Worm (Caenorhabditis elegans) whole organism, mixed stage, embryonic: ENCODE measurements around the gene Y60C6A.1.

ENCODE experiments used
- ces-1 ChIP-seq: fragments of 150-350 bp; optimal IDR thresholded peaks from 2 replicates; lab custom pipeline; 2014; ENCODE audit warnings: missing biosample characterization, missing genetic modification reagents, missing genetic modification characterization
- elt-3 ChIP-seq: fragments of 150-350 bp; optimal IDR thresholded peaks from 2 replicates; lab custom pipeline; 2014; ENCODE audit warnings: missing biosample characterization, missing genetic modification characterization
- flh-1 ChIP-seq: fragments of 200-800 bp; sonication (Bioruptor generic); optimal IDR thresholded peaks from 2 replicates; lab custom pipeline; 2018; ENCODE audit warnings: mild to moderate bottlenecking, missing genetic modification characterization, moderate library complexity, missing compliant biosample characterization
- nhr-237 ChIP-seq: fragments of 150-350 bp; optimal IDR thresholded peaks from 2 replicates; lab custom pipeline; 2014; ENCODE audit warnings: missing biosample characterization, missing genetic modification characterization
- nhr-76 ChIP-seq: sonication (generic microtip); optimal IDR thresholded peaks from 2 replicates; lab custom pipeline; 2017; ENCODE audit warnings: missing biosample characterization, missing genetic modification characterization
- unc-39 ChIP-seq: fragments of 150-350 bp; optimal IDR thresholded peaks from 2 replicates; lab custom pipeline; 2014; ENCODE audit warnings: missing biosample characterization, missing genetic modification characterization
- zip-8 ChIP-seq: fragments of 150-350 bp; optimal IDR thresholded peaks from 2 replicates; lab custom pipeline; 2014; ENCODE audit warnings: missing biosample characterization, missing genetic modification characterization

- no peak for TF ChIP-seq elt-3 (tag; lab: Kevin White, UChicago)
- TF ChIP-seq zip-8 = no peak
- no peak for TF ChIP-seq nhr-76 (tag; lab: Kevin White, UChicago)
- no peak for TF ChIP-seq nhr-237 (tag; lab: Kevin White, UChicago)
- TF ChIP-seq unc-39 (tag; lab: Kevin White, UChicago) = no peak
- no peak for TF ChIP-seq ces-1
- TF ChIP-seq flh-1 (GFP tag; lab: Kevin White, UChicago) = no peak
Observed at ce11 chrV:4742190-4742589, 41.2 kb upstream of the Y60C6A.1 start, which contains the start of gene ugt-61.
